Fruit fly (Drosophila melanogaster) whole organism, embryonic: Measurements from ENCODE around the gene Alms1a.

Source experiments
- Asciz ChIP-seq: fragments of 200-800 bp; sonication (Bioruptor generic); optimal IDR thresholded peaks from 2 replicates; lab custom pipeline; 2017; ENCODE audit warnings: missing biosample characterization, mild to moderate bottlenecking, missing genetic modification characterization, missing genetic modification reagents
- BtbVII ChIP-seq: fragments of 200-800 bp; sonication (Bioruptor generic); optimal IDR thresholded peaks from 3 replicates; lab custom pipeline; 2017; ENCODE audit warnings: missing biosample characterization, mild to moderate bottlenecking, missing genetic modification characterization
- CG12071 ChIP-seq: fragments of 200-800 bp; sonication (Bioruptor generic); optimal IDR thresholded peaks from 3 replicates; lab custom pipeline; 2018; ENCODE audit warnings: missing biosample characterization, mild to moderate bottlenecking, missing genetic modification characterization
- CG13287 ChIP-seq: fragments of 200-800 bp; sonication (Bioruptor generic); IDR thresholded peaks from 2 replicates; pipeline ENCODE4 v1.3.6; 2022; ENCODE audit warnings: missing biosample characterization, missing genetic modification characterization; ENCODE audit not compliant: partially characterized antibody
- CG13894 ChIP-seq: fragments of 200-800 bp; sonication (Bioruptor generic); optimal IDR thresholded peaks from 3 replicates; lab custom pipeline; 2018; ENCODE audit warnings: missing biosample characterization, mild to moderate bottlenecking, missing genetic modification characterization, moderate library complexity
- CG15514 ChIP-seq: fragments of 200-800 bp; sonication (Bioruptor generic); optimal IDR thresholded peaks from 3 replicates; lab custom pipeline; 2017; ENCODE audit warnings: missing biosample characterization, missing genetic modification characterization, mild to moderate bottlenecking, moderate library complexity, missing genetic modification reagents
- CG15601 ChIP-seq: fragments of 200-800 bp; sonication (Bioruptor generic); optimal IDR thresholded peaks from 3 replicates; lab custom pipeline; 2019; ENCODE audit warnings: missing biosample characterization, mild to moderate bottlenecking, missing genetic modification characterization, moderate library complexity
- CG1647 ChIP-seq: fragments of 200-800 bp; sonication (Bioruptor generic); optimal IDR thresholded peaks from 3 replicates; lab custom pipeline; 2016; ENCODE audit warnings: missing biosample characterization, missing genetic modification characterization
- CG18599 ChIP-seq: fragments of 200-800 bp; sonication (Bioruptor generic); optimal IDR thresholded peaks from 3 replicates; lab custom pipeline; 2017; ENCODE audit warnings: missing biosample characterization, missing genetic modification characterization, mild to moderate bottlenecking, moderate library complexity, missing genetic modification reagents
- CG2120 ChIP-seq: fragments of 200-800 bp; sonication (Bioruptor generic); optimal IDR thresholded peaks from 3 replicates; lab custom pipeline; 2016; ENCODE audit warnings: missing biosample characterization, missing genetic modification characterization
- CG2678 ChIP-seq: fragments of 200-800 bp; sonication (Bioruptor generic); optimal IDR thresholded peaks from 3 replicates; lab custom pipeline; 2019; ENCODE audit warnings: missing biosample characterization, mild to moderate bottlenecking, missing genetic modification characterization, moderate library complexity
- CG3281 ChIP-seq: fragments of 200-800 bp; sonication (Bioruptor generic); optimal IDR thresholded peaks from 3 replicates; lab custom pipeline; 2017; ENCODE audit warnings: missing biosample characterization, mild to moderate bottlenecking, missing genetic modification characterization
- CG33213 ChIP-seq: fragments of 200-800 bp; sonication (Bioruptor generic); optimal IDR thresholded peaks from 3 replicates; lab custom pipeline; 2016; ENCODE audit warnings: missing biosample characterization, missing genetic modification characterization
- CG4424 ChIP-seq: fragments of 200-800 bp; sonication (Bioruptor generic); optimal IDR thresholded peaks from 3 replicates; lab custom pipeline; 2016; ENCODE audit warnings: missing biosample characterization, missing genetic modification characterization
- CG6254 ChIP-seq: fragments of 200-800 bp; sonication (Bioruptor generic); optimal IDR thresholded peaks from 3 replicates; lab custom pipeline; 2017; ENCODE audit warnings: mild to moderate bottlenecking, missing biosample characterization, missing genetic modification reagents, missing genetic modification characterization
- CG6683 ChIP-seq: fragments of 200-800 bp; sonication (Bioruptor generic); optimal IDR thresholded peaks from 2 replicates; lab custom pipeline; 2017; ENCODE audit warnings: missing biosample characterization, mild to moderate bottlenecking, missing genetic modification characterization, missing genetic modification reagents
- CG6765 ChIP-seq: fragments of 200-800 bp; sonication (Bioruptor generic); optimal IDR thresholded peaks from 3 replicates; lab custom pipeline; 2017; ENCODE audit warnings: missing biosample characterization, mild to moderate bottlenecking, missing genetic modification characterization
- CG6813 ChIP-seq: fragments of 200-800 bp; sonication (Bioruptor generic); optimal IDR thresholded peaks from 2 replicates; lab custom pipeline; 2017; ENCODE audit warnings: missing biosample characterization, missing genetic modification characterization, mild to moderate bottlenecking, moderate library complexity, missing genetic modification reagents
- CG7928 ChIP-seq: fragments of 200-800 bp; sonication (Bioruptor generic); optimal IDR thresholded peaks from 2 replicates; lab custom pipeline; 2017; ENCODE audit warnings: missing biosample characterization, mild to moderate bottlenecking, missing genetic modification characterization
- CG8290 ChIP-seq, 3 experiments: fragments of 200-800 bp; sonication (Bioruptor generic); optimal IDR thresholded peaks; 2 replicates each; lab custom pipeline; 2016 to 2019; ENCODE audit warnings: missing biosample characterization in 3 of 3, missing genetic modification characterization in 3 of 3, mild to moderate bottlenecking in 2 of 3, moderate library complexity in 1 of 3
- CG9437 ChIP-seq: fragments of 200-800 bp; sonication (Bioruptor generic); optimal IDR thresholded peaks from 2 replicates; lab custom pipeline; 2018; ENCODE audit warnings: missing biosample characterization, mild to moderate bottlenecking, missing genetic modification characterization
- CG9727 ChIP-seq: fragments of 200-800 bp; sonication (Bioruptor generic); optimal IDR thresholded peaks from 3 replicates; lab custom pipeline; 2017; ENCODE audit warnings: missing biosample characterization, mild to moderate bottlenecking, missing genetic modification characterization
- Dbx ChIP-seq: fragments of 200-800 bp; sonication (Bioruptor generic); IDR thresholded peaks from 3 replicates; pipeline ENCODE4 v1.3.6; 2022; ENCODE audit warnings: missing biosample characterization, missing genetic modification characterization
- Dek ChIP-seq: fragments of 200-800 bp; sonication (Bioruptor generic); optimal IDR thresholded peaks from 3 replicates; lab custom pipeline; 2019; ENCODE audit warnings: missing biosample characterization, mild to moderate bottlenecking, missing genetic modification characterization, moderate library complexity
- Ets65A ChIP-seq: fragments of 200-800 bp; sonication (Bioruptor generic); peaks from one replicate; lab custom pipeline; 2016; ENCODE audit warnings: missing biosample characterization, missing genetic modification characterization
- Fer3 ChIP-seq: fragments of 200-800 bp; sonication (Bioruptor generic); optimal IDR thresholded peaks from 2 replicates; lab custom pipeline; 2018; ENCODE audit warnings: missing biosample characterization, mild to moderate bottlenecking, missing genetic modification characterization, moderate library complexity
- HmgZ ChIP-seq: fragments of 200-800 bp; sonication (Bioruptor generic); optimal IDR thresholded peaks from 2 replicates; lab custom pipeline; 2018; ENCODE audit warnings: missing biosample characterization, mild to moderate bottlenecking, missing genetic modification characterization
- Jarid2 ChIP-seq: fragments of 200-800 bp; sonication (Bioruptor generic); optimal IDR thresholded peaks from 3 replicates; lab custom pipeline; 2017; ENCODE audit warnings: mild to moderate bottlenecking, missing biosample characterization, missing genetic modification reagents, missing genetic modification characterization
- NK7.1 ChIP-seq: fragments of 200-800 bp; sonication (Bioruptor generic); optimal IDR thresholded peaks from 3 replicates; lab custom pipeline; 2016; ENCODE audit warnings: missing biosample characterization, missing genetic modification characterization
- PHDP ChIP-seq: fragments of 200-800 bp; sonication (Bioruptor generic); optimal IDR thresholded peaks from 3 replicates; lab custom pipeline; 2018; ENCODE audit warnings: missing biosample characterization, mild to moderate bottlenecking, missing genetic modification characterization, moderate library complexity
- Sox100B ChIP-seq: fragments of 200-800 bp; sonication (Bioruptor generic); optimal IDR thresholded peaks from 3 replicates; lab custom pipeline; 2018; ENCODE audit warnings: missing biosample characterization, mild to moderate bottlenecking, missing genetic modification characterization
- Sry-δ ChIP-seq: fragments of 200-800 bp; sonication (Bioruptor generic); optimal IDR thresholded peaks from 2 replicates; lab custom pipeline; 2016; ENCODE audit warnings: missing biosample characterization, missing genetic modification characterization
- Xrp1 ChIP-seq: fragments of 200-800 bp; sonication (Bioruptor generic); IDR thresholded peaks from 2 replicates; pipeline ENCODE4 v1.3.6; 2022; ENCODE audit warnings: missing biosample characterization, missing genetic modification characterization
- bcd ChIP-seq: fragments of 200-800 bp; sonication (Bioruptor generic); optimal IDR thresholded peaks from 2 replicates; lab custom pipeline; 2017; ENCODE audit warnings: missing biosample characterization, mild to moderate bottlenecking, missing genetic modification characterization
- eve ChIP-seq, 2 experiments: fragments of >200 bp; optimal IDR thresholded peaks; 2 replicates each; lab custom pipeline; 2017; ENCODE audit warnings: missing biosample characterization in 2 of 2, missing genetic modification characterization in 2 of 2
- lab ChIP-seq: fragments of 200-800 bp; sonication (Bioruptor generic); optimal IDR thresholded peaks from 3 replicates; lab custom pipeline; 2017; ENCODE audit warnings: missing biosample characterization, missing genetic modification characterization, mild to moderate bottlenecking, moderate library complexity, missing genetic modification reagents
- lbe ChIP-seq: fragments of 200-800 bp; sonication (Bioruptor generic); optimal IDR thresholded peaks from 2 replicates; lab custom pipeline; 2016; ENCODE audit warnings: missing biosample characterization, mild to moderate bottlenecking, missing genetic modification characterization
- luna ChIP-seq: fragments of 200-800 bp; sonication (Bioruptor generic); optimal IDR thresholded peaks from 2 replicates; lab custom pipeline; 2016; ENCODE audit warnings: missing biosample characterization, missing genetic modification characterization
- otp ChIP-seq: fragments of 200-800 bp; sonication (Bioruptor generic); IDR thresholded peaks from 3 replicates; pipeline ENCODE4, ENCODE4 v1.3.6; 2022; ENCODE audit warnings: missing biosample characterization, missing genetic modification characterization
- pho ChIP-seq: fragments of 200-800 bp; sonication (Bioruptor generic); optimal IDR thresholded peaks from 2 replicates; lab custom pipeline; 2016; ENCODE audit warnings: missing biosample characterization, missing genetic modification characterization
- rib ChIP-seq: fragments of 200-800 bp; sonication (Bioruptor generic); IDR thresholded peaks from 2 replicates; pipeline ENCODE4 v1.3.6; 2022; ENCODE audit warnings: missing biosample characterization, missing genetic modification characterization
- sim ChIP-seq: fragments of 200-800 bp; sonication (Bioruptor generic); IDR thresholded peaks from 2 replicates; pipeline ENCODE4 v1.3.6; 2022; ENCODE audit warnings: missing biosample characterization, missing genetic modification characterization
- sima ChIP-seq: fragments of 200-800 bp; sonication (Bioruptor generic); optimal IDR thresholded peaks from 2 replicates; lab custom pipeline; 2016; ENCODE audit warnings: missing biosample characterization, missing genetic modification characterization
- sna ChIP-seq: fragments of 200-800 bp; sonication (Bioruptor generic); IDR thresholded peaks from 2 replicates; pipeline ENCODE4 v1.3.6; 2022; ENCODE audit warnings: missing biosample characterization, missing genetic modification characterization; ENCODE audit not compliant: partially characterized antibody
- so ChIP-seq: fragments of 200-800 bp; sonication (Bioruptor generic); IDR thresholded peaks from 3 replicates; pipeline ENCODE4 v1.3.6; 2022; ENCODE audit warnings: missing biosample characterization, missing genetic modification characterization
- twi ChIP-seq: fragments of 200-800 bp; optimal IDR thresholded peaks from 2 replicates; lab custom pipeline; 2019; ENCODE audit warnings: missing biosample characterization, mild to moderate bottlenecking, missing genetic modification characterization, moderate library complexity
- usp ChIP-seq: fragments of >200 bp; optimal IDR thresholded peaks from 2 replicates; lab custom pipeline; 2017; ENCODE audit warnings: missing biosample characterization, missing genetic modification characterization
- wek ChIP-seq: fragments of 200-800 bp; sonication (Bioruptor generic); optimal IDR thresholded peaks from 3 replicates; lab custom pipeline; 2018; ENCODE audit warnings: missing biosample characterization, mild to moderate bottlenecking, missing genetic modification characterization, moderate library complexity
- zfh2 ChIP-seq: fragments of 200-800 bp; sonication (Bioruptor generic); optimal IDR thresholded peaks from 2 replicates; lab custom pipeline; 2016; ENCODE audit warnings: missing biosample characterization, missing genetic modification characterization

Gene Alms1a

DNA sequence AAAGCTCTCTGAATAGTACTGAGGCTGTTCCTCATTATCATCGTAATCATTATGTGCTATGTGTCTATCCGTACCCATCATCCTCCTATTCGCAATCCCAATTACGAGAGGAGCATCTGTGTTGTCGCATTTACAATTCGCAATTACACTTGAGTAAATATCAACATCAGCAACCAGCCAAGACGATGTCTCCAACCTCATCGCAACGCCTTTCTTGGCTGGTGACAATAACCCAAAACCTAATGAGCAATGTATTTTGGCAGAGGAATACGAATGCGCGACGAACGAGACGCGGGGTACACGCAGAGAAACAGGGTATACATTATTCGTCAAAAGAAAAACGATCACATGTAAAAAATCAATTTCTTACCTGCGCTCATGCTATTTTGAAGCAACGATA lies 25.3 kb downstream of the Alms1a start (continued):
- TF ChIP-seq CG13287 (GFP tag; lab: Robert Waterston, UW) (no peak), CG6683 (GFP tag; lab: Kevin White, UChicago) (peak; percentile 5), CG2120 (GFP tag; lab: Kevin White, UChicago) (peak; percentile 64), CG8290 (GFP tag; optimal IDR thresholded peaks at IDR 0.05; lab: Kevin White, UChicago) (no peak), CG8290 (tag; optimal IDR thresholded peaks at IDR 0.05; lab: Kevin White, UChicago) (peak in 1 of 2 experiments; percentile 88), eve (GFP tag; optimal IDR thresholded peaks at IDR 0.05; lab: Kevin White, UChicago) (peak in 1 of 2 experiments; percentile 10), CG33213 (GFP tag; lab: Kevin White, UChicago) (peak; percentile 17), lbe (peak; percentile 93), zfh2 (peak; percentile 20), Fer3 (tag; lab: Kevin White, UChicago) (peak; percentile 48), so (peak; percentile 22; the same call in 1 of the 3 replicates), CG6813 (peak; percentile 39), pho (GFP tag; lab: Kevin White, UChicago) (peak; percentile 46), sna (GFP tag; lab: Robert Waterston, UW) (no peak), luna (GFP tag; lab: Kevin White, UChicago) (peak; percentile 3), bcd (GFP tag; lab: Kevin White, UChicago) (peak; percentile 27), CG4424 (GFP tag; lab: Kevin White, UChicago) (no peak), CG12071 (GFP tag; lab: Kevin White, UChicago) (peak; percentile 57), Xrp1 (0 out of 2 replicates have a peak, but pooled peaks have one; percentile 9), usp (no peak), CG1647 (GFP tag; lab: Kevin White, UChicago) (peak; percentile 28), rib (0 out of 2 replicates have a peak, but pooled peaks have one; percentile 36), PHDP (tag; lab: Kevin White, UChicago) (peak; percentile 34), CG6254 (GFP tag; lab: Kevin White, UChicago) (no peak), CG2678 (tag; lab: Kevin White, UChicago) (peak; percentile 44), twi (tag; lab: Kevin White, UChicago) (no peak), CG6765 (GFP tag; lab: Kevin White, UChicago) (peak; percentile 39), Ets65A (GFP tag; lab: Kevin White, UChicago) (peak; percentile 82), CG13894 (tag; lab: Kevin White, UChicago) (peak; percentile 39), Dbx (GFP tag; lab: Robert Waterston, UW) (0 out of 3 replicates have a peak, but pooled peaks have one; percentile 23), sima (GFP tag; lab: Kevin White, UChicago) (no peak), NK7.1 (GFP tag; lab: Kevin White, UChicago) (peak; percentile 34), BtbVII (GFP tag; lab: Kevin White, UChicago) (peak; percentile 57), Sox100B (GFP tag; lab: Kevin White, UChicago) (peak; percentile 8), wek (peak; percentile 33), lab (peak; percentile 86), CG18599 (GFP tag; lab: Kevin White, UChicago) (peak; percentile 80), Sry-δ (GFP tag; lab: Kevin White, UChicago) (peak; percentile 9), HmgZ (tag; lab: Kevin White, UChicago) (peak; percentile 7), CG9437 (GFP tag; lab: Kevin White, UChicago) (no peak), Asciz (no peak), otp (GFP tag; lab: Robert Waterston, UW) (0 out of 3 replicates have a peak, but pooled peaks have one; percentile 22), CG9727 (peak; percentile 2), CG3281 (GFP tag; lab: Kevin White, UChicago) (peak; percentile 62), Dek (tag; lab: Kevin White, UChicago) (peak; percentile 24), sim (GFP tag; lab: Robert Waterston, UW) (0 out of 2 replicates have a peak, but pooled peaks have one; percentile 17), CG15514 (GFP tag; lab: Kevin White, UChicago) (peak; percentile 55), CG7928 (GFP tag; lab: Kevin White, UChicago) (peak; percentile 21), Jarid2 (GFP tag; lab: Kevin White, UChicago) (no peak), CG15601 (tag; lab: Kevin White, UChicago) (no peak)
